Fruit fly (Drosophila melanogaster) whole organism, embryonic: ENCODE measurements around the gene opa.
A peak's percentile ranks its signal among the peaks of the same experiment; 100 is the strongest.

Experiments
- CG10979 ChIP-seq: fragments of 200-800 bp; sonication (Bioruptor generic); optimal IDR thresholded peaks from 2 replicates; lab custom pipeline; 2018; ENCODE audit warnings: missing biosample characterization, mild to moderate bottlenecking, missing genetic modification characterization, moderate library complexity
- CG11093 ChIP-seq: fragments of 200-800 bp; sonication (Bioruptor generic); IDR thresholded peaks from 3 replicates; pipeline ENCODE4 v1.3.6; 2022; ENCODE audit warnings: missing biosample characterization, missing genetic modification characterization
- CG11398 ChIP-seq: fragments of 200-800 bp; sonication (Bioruptor generic); optimal IDR thresholded peaks from 2 replicates; lab custom pipeline; 2016; ENCODE audit warnings: missing biosample characterization, missing genetic modification characterization
- CG15073 ChIP-seq: fragments of 200-800 bp; sonication (Bioruptor generic); optimal IDR thresholded peaks from 2 replicates; lab custom pipeline; 2016; ENCODE audit warnings: missing biosample characterization, missing genetic modification characterization
- CG1602 ChIP-seq: fragments of 200-800 bp; sonication (Bioruptor generic); optimal IDR thresholded peaks from 3 replicates; lab custom pipeline; 2016; ENCODE audit warnings: missing biosample characterization, missing genetic modification characterization
- CG16779 ChIP-seq: fragments of 200-800 bp; sonication (Bioruptor generic); IDR thresholded peaks from 2 replicates; pipeline ENCODE4 v1.3.6; 2022; ENCODE audit warnings: missing biosample characterization, missing genetic modification characterization
- CG16813 ChIP-seq: fragments of 200-800 bp; sonication (Bioruptor generic); IDR thresholded peaks from 3 replicates; pipeline ENCODE4 v1.3.6; 2022; ENCODE audit warnings: missing biosample characterization, missing genetic modification characterization; ENCODE audit not compliant: partially characterized antibody
- CG17361 ChIP-seq: fragments of 200-800 bp; sonication (Bioruptor generic); IDR thresholded peaks from 3 replicates; pipeline ENCODE4 v1.3.6; 2022; ENCODE audit warnings: missing biosample characterization, missing genetic modification characterization
- CG17802 ChIP-seq: fragments of 200-800 bp; sonication (Bioruptor generic); optimal IDR thresholded peaks from 2 replicates; lab custom pipeline; 2018; ENCODE audit warnings: missing biosample characterization, mild to moderate bottlenecking, missing genetic modification characterization, moderate library complexity
- CG18476 ChIP-seq: fragments of 200-800 bp; sonication (Bioruptor generic); optimal IDR thresholded peaks from 2 replicates; lab custom pipeline; 2016; ENCODE audit warnings: missing biosample characterization, mild to moderate bottlenecking, missing genetic modification characterization
- CG31388 ChIP-seq: fragments of 200-800 bp; sonication (Bioruptor generic); optimal IDR thresholded peaks from 2 replicates; lab custom pipeline; 2016; ENCODE audit warnings: missing biosample characterization, missing genetic modification characterization
- CG3163 ChIP-seq: fragments of 200-800 bp; sonication (Bioruptor generic); optimal IDR thresholded peaks from 3 replicates; lab custom pipeline; 2016; ENCODE audit warnings: missing biosample characterization, missing genetic modification characterization
- CG3281 ChIP-seq: fragments of 200-800 bp; sonication (Bioruptor generic); optimal IDR thresholded peaks from 3 replicates; lab custom pipeline; 2017; ENCODE audit warnings: missing biosample characterization, mild to moderate bottlenecking, missing genetic modification characterization
- CG4404 ChIP-seq: fragments of 200-800 bp; sonication (Bioruptor generic); IDR thresholded peaks from 2 replicates; pipeline ENCODE4 v1.3.6; 2022; ENCODE audit warnings: missing biosample characterization, missing genetic modification characterization
- CG5180 ChIP-seq: fragments of 200-800 bp; sonication (Bioruptor generic); optimal IDR thresholded peaks from 3 replicates; lab custom pipeline; 2017; ENCODE audit warnings: missing biosample characterization, missing genetic modification characterization, mild to moderate bottlenecking, moderate library complexity, missing genetic modification reagents
- CG5953 ChIP-seq: fragments of 200-800 bp; sonication (Bioruptor generic); IDR thresholded peaks from 2 replicates; pipeline ENCODE4 v1.3.6; 2022; ENCODE audit warnings: missing biosample characterization, missing genetic modification characterization
- CG6689 ChIP-seq: fragments of 200-800 bp; sonication (Bioruptor generic); IDR thresholded peaks from 2 replicates; pipeline ENCODE4 v1.3.6; 2022; ENCODE audit warnings: missing biosample characterization, missing genetic modification characterization
- CG7357 ChIP-seq: fragments of 200-800 bp; sonication (Bioruptor generic); IDR thresholded peaks from 3 replicates; pipeline ENCODE4 v1.3.6; 2022; ENCODE audit warnings: missing biosample characterization, missing genetic modification characterization
- CG7745 ChIP-seq: fragments of 200-800 bp; sonication (Bioruptor generic); optimal IDR thresholded peaks from 2 replicates; lab custom pipeline; 2018; ENCODE audit warnings: missing biosample characterization, mild to moderate bottlenecking, missing genetic modification characterization, moderate library complexity
- CG7963 ChIP-seq: fragments of 200-800 bp; sonication (Bioruptor generic); IDR thresholded peaks from 3 replicates; pipeline ENCODE4 v1.3.6; 2022; ENCODE audit warnings: missing biosample characterization, missing genetic modification characterization; ENCODE audit not compliant: partially characterized antibody
- CG8290 ChIP-seq, 3 experiments: fragments of 200-800 bp; sonication (Bioruptor generic); optimal IDR thresholded peaks; 2 replicates each; lab custom pipeline; 2016 to 2019; ENCODE audit warnings: missing biosample characterization in 3 of 3, missing genetic modification characterization in 3 of 3, mild to moderate bottlenecking in 2 of 3, moderate library complexity in 1 of 3
- CoRest ChIP-seq: fragments of 200-800 bp; sonication (Bioruptor generic); optimal IDR thresholded peaks from 3 replicates; lab custom pipeline; 2018; ENCODE audit warnings: missing biosample characterization, mild to moderate bottlenecking, missing genetic modification characterization, moderate library complexity
- Elba2 ChIP-seq: fragments of 200-800 bp; sonication (Bioruptor generic); optimal IDR thresholded peaks from 3 replicates; lab custom pipeline; 2016; ENCODE audit warnings: missing biosample characterization, missing genetic modification characterization
- Ets97D ChIP-seq: fragments of 200-800 bp; sonication (Bioruptor generic); optimal IDR thresholded peaks from 3 replicates; lab custom pipeline; 2016; ENCODE audit warnings: missing biosample characterization, missing genetic modification characterization
- Hmr ChIP-seq: fragments of 200-800 bp; sonication (Bioruptor generic); optimal IDR thresholded peaks from 3 replicates; lab custom pipeline; 2017; ENCODE audit warnings: mild to moderate bottlenecking, missing biosample characterization, missing genetic modification reagents, missing genetic modification characterization
- Myb ChIP-seq: fragments of 200-800 bp; sonication (Bioruptor generic); optimal IDR thresholded peaks from 2 replicates; lab custom pipeline; 2016; ENCODE audit warnings: missing biosample characterization, missing genetic modification characterization
- NC2α ChIP-seq: fragments of 200-800 bp; sonication (Bioruptor generic); optimal IDR thresholded peaks from 2 replicates; lab custom pipeline; 2016; ENCODE audit warnings: missing biosample characterization, missing genetic modification characterization
- Ravus ChIP-seq: fragments of 200-800 bp; sonication (Bioruptor generic); IDR thresholded peaks from 2 replicates; pipeline ENCODE4 v1.3.6; 2022; ENCODE audit warnings: missing biosample characterization, missing genetic modification characterization
- Sox100B ChIP-seq: fragments of 200-800 bp; sonication (Bioruptor generic); optimal IDR thresholded peaks from 3 replicates; lab custom pipeline; 2018; ENCODE audit warnings: missing biosample characterization, mild to moderate bottlenecking, missing genetic modification characterization
- YL-1 ChIP-seq: fragments of 200-800 bp; sonication (Bioruptor generic); optimal IDR thresholded peaks from 3 replicates; lab custom pipeline; 2017; ENCODE audit warnings: missing biosample characterization, mild to moderate bottlenecking, missing genetic modification characterization
- caup ChIP-seq: fragments of 200-800 bp; sonication (Bioruptor generic); optimal IDR thresholded peaks from 3 replicates; lab custom pipeline; 2017; ENCODE audit warnings: missing biosample characterization, mild to moderate bottlenecking, missing genetic modification characterization, moderate library complexity; ENCODE audit not compliant: severe bottlenecking
- ci ChIP-seq: fragments of 200-800 bp; sonication (Bioruptor generic); IDR thresholded peaks from 3 replicates; pipeline ENCODE4 v1.3.6; 2022; ENCODE audit warnings: missing biosample characterization, missing genetic modification characterization
- danr ChIP-seq: fragments of 200-800 bp; sonication (Bioruptor generic); IDR thresholded peaks from 2 replicates; pipeline ENCODE4 v1.3.6; 2022; ENCODE audit warnings: missing biosample characterization, missing genetic modification characterization
- dati ChIP-seq: fragments of 200-800 bp; sonication (Bioruptor generic); IDR thresholded peaks from 2 replicates; pipeline ENCODE4 v1.3.6; 2022; ENCODE audit warnings: missing biosample characterization, missing genetic modification characterization
- dmrt11E ChIP-seq: fragments of 200-800 bp; sonication (Bioruptor generic); optimal IDR thresholded peaks from 3 replicates; lab custom pipeline; 2018; ENCODE audit warnings: missing biosample characterization, mild to moderate bottlenecking, missing genetic modification characterization, moderate library complexity
- ems ChIP-seq: fragments of 200-800 bp; sonication (Bioruptor generic); optimal IDR thresholded peaks from 3 replicates; lab custom pipeline; 2016; ENCODE audit warnings: missing biosample characterization, missing genetic modification characterization
- exex ChIP-seq: fragments of 200-800 bp; sonication (Bioruptor generic); optimal IDR thresholded peaks from 4 replicates; lab custom pipeline; 2018; ENCODE audit warnings: missing biosample characterization, mild to moderate bottlenecking, missing genetic modification characterization, moderate library complexity
- eyg ChIP-seq: fragments of 200-800 bp; sonication (Bioruptor generic); optimal IDR thresholded peaks from 3 replicates; lab custom pipeline; 2016; ENCODE audit warnings: missing biosample characterization, missing genetic modification characterization
- fd64A ChIP-seq: fragments of 200-800 bp; sonication (Bioruptor generic); optimal IDR thresholded peaks from 3 replicates; lab custom pipeline; 2018; ENCODE audit warnings: missing biosample characterization, mild to moderate bottlenecking, missing genetic modification characterization
- gro ChIP-seq: fragments of 200-800 bp; sonication (Bioruptor generic); optimal IDR thresholded peaks from 2 replicates; lab custom pipeline; 2016; ENCODE audit warnings: missing biosample characterization, missing genetic modification characterization
- mld ChIP-seq: fragments of 200-800 bp; sonication (Bioruptor generic); IDR thresholded peaks from 3 replicates; pipeline ENCODE4 v1.3.6; 2022; ENCODE audit warnings: missing biosample characterization, missing genetic modification characterization; ENCODE audit not compliant: partially characterized antibody
- pnt ChIP-seq: fragments of 200-800 bp; sonication (Bioruptor generic); optimal IDR thresholded peaks from 3 replicates; lab custom pipeline; 2016; ENCODE audit warnings: missing biosample characterization, missing genetic modification characterization
- pzg ChIP-seq: fragments of 200-800 bp; sonication (Bioruptor generic); optimal IDR thresholded peaks from 3 replicates; lab custom pipeline; 2018; ENCODE audit warnings: missing biosample characterization, mild to moderate bottlenecking, missing genetic modification characterization, moderate library complexity
- sim ChIP-seq: fragments of 200-800 bp; sonication (Bioruptor generic); IDR thresholded peaks from 2 replicates; pipeline ENCODE4 v1.3.6; 2022; ENCODE audit warnings: missing biosample characterization, missing genetic modification characterization
- sna ChIP-seq: fragments of 200-800 bp; sonication (Bioruptor generic); IDR thresholded peaks from 2 replicates; pipeline ENCODE4 v1.3.6; 2022; ENCODE audit warnings: missing biosample characterization, missing genetic modification characterization; ENCODE audit not compliant: partially characterized antibody
- so ChIP-seq: fragments of 200-800 bp; sonication (Bioruptor generic); IDR thresholded peaks from 3 replicates; pipeline ENCODE4 v1.3.6; 2022; ENCODE audit warnings: missing biosample characterization, missing genetic modification characterization
- tap ChIP-seq: fragments of 200-800 bp; optimal IDR thresholded peaks from 3 replicates; lab custom pipeline; 2019; ENCODE audit warnings: missing biosample characterization, mild to moderate bottlenecking, missing genetic modification characterization, moderate library complexity
- tup ChIP-seq: fragments of 200-800 bp; sonication (Bioruptor generic); optimal IDR thresholded peaks from 2 replicates; lab custom pipeline; 2016; ENCODE audit warnings: missing biosample characterization, mild to moderate bottlenecking, missing genetic modification characterization, moderate library complexity
- usp ChIP-seq: fragments of >200 bp; optimal IDR thresholded peaks from 2 replicates; lab custom pipeline; 2017; ENCODE audit warnings: missing biosample characterization, missing genetic modification characterization
- vfl ChIP-seq: fragments of 200-800 bp; sonication (Bioruptor generic); optimal IDR thresholded peaks from 2 replicates; lab custom pipeline; 2016; ENCODE audit warnings: missing biosample characterization, missing genetic modification characterization

Gene opa

DNA sequence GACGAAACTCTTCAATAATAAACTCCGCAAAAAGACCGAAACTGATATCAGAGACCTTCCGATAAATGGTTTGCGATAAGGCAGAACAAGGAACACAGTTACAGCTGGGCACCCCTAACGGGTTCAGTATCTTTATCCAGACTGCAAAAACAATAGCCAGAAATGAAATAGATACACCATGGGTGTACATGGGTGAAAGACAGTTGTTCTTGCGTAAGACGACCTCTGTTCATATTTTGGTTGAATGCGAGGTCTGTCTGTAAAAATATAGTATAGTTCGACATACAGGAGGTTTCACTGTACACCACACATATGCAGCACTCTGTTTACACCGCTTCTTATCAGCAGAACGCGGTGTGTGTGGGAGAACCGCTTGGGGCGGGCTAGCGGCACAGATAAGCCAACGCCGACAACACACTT is 59.5 kb downstream of the opa start (continued):
- TF ChIP-seq CG17361 (GFP tag; lab: Robert Waterston, UW) (peak; percentile 57; the same call in 2 of the 3 replicates), CG5180 (peak; percentile 11), caup (peak; percentile 76), CG7745 (tag; lab: Kevin White, UChicago) (no peak), CG6689 (peak; percentile 56), Hmr (GFP tag; lab: Kevin White, UChicago) (peak; percentile 78), CG3163 (GFP tag; lab: Kevin White, UChicago) (peak; percentile 51), ci (GFP tag; lab: Robert Waterston, UW) (peak; percentile 80), CG18476 (GFP tag; lab: Kevin White, UChicago) (peak; percentile 15), CG17802 (tag; lab: Kevin White, UChicago) (peak; percentile 15), ems (GFP tag; lab: Kevin White, UChicago) (peak; percentile 34), CG5953 (GFP tag; lab: Robert Waterston, UW) (peak; percentile 46; the same call in 1 of the 2 replicates), vfl (GFP tag; lab: Kevin White, UChicago) (peak; percentile 37), Ravus (no peak), pzg (GFP tag; lab: Kevin White, UChicago) (peak; percentile 7), danr (GFP tag; lab: Robert Waterston, UW) (0 out of 2 replicates have a peak, but pooled peaks have one; percentile 35), mld (GFP tag; lab: Robert Waterston, UW) (no peak), CG3281 (GFP tag; lab: Kevin White, UChicago) (peak; percentile 73), YL-1 (GFP tag; lab: Kevin White, UChicago) (no peak), Ets97D (GFP tag; lab: Kevin White, UChicago) (no peak), CG7357 (GFP tag; lab: Robert Waterston, UW) (peak; percentile 55; the same call in 1 of the 3 replicates), sna (GFP tag; lab: Robert Waterston, UW) (no peak), dmrt11E (tag; lab: Kevin White, UChicago) (peak; percentile 43), sim (GFP tag; lab: Robert Waterston, UW) (no peak), CG11398 (no peak), gro (GFP tag; lab: Kevin White, UChicago) (peak; percentile 77), CG1602 (GFP tag; lab: Kevin White, UChicago) (peak; percentile 38), CG4404 (GFP tag; lab: Robert Waterston, UW) (peak; percentile 52), Myb (GFP tag; lab: Kevin White, UChicago) (peak; percentile 30), NC2α (GFP tag; lab: Kevin White, UChicago) (peak; percentile 14), usp (no peak), CG10979 (tag; lab: Kevin White, UChicago) (peak; percentile 47), CG16779 (GFP tag; lab: Robert Waterston, UW) (peak; percentile 11; the same call in 1 of the 2 replicates), fd64A (peak; percentile 21), CG16813 (GFP tag; lab: Robert Waterston, UW) (no peak), CG8290 (GFP tag; optimal IDR thresholded peaks at IDR 0.05; lab: Kevin White, UChicago) (peak; percentile 47), CG8290 (tag; optimal IDR thresholded peaks at IDR 0.05; lab: Kevin White, UChicago) (peak in 1 of 2 experiments; percentile 94), so (GFP tag; lab: Robert Waterston, UW) (peak; percentile 69; the same call in 1 of the 3 replicates), tup (GFP tag; lab: Kevin White, UChicago) (peak; percentile 46), Elba2 (GFP tag; lab: Kevin White, UChicago) (no peak), CG15073 (GFP tag; lab: Kevin White, UChicago) (no peak), dati (no peak), CG11093 (GFP tag; lab: Robert Waterston, UW) (no peak), Sox100B (GFP tag; lab: Kevin White, UChicago) (peak; percentile 3), pnt (GFP tag; lab: Kevin White, UChicago) (peak; percentile 40), CoRest (tag; lab: Kevin White, UChicago) (peak; percentile 45), exex (tag; lab: Kevin White, UChicago) (peak; percentile 69), eyg (GFP tag; lab: Kevin White, UChicago) (no peak), tap (peak; percentile 53), CG31388 (GFP tag; lab: Kevin White, UChicago) (no peak), CG7963 (GFP tag; lab: Robert Waterston, UW) (no peak)
